Worm (Caenorhabditis elegans): ENCODE results near the gene best-7.

- no peak for TF ChIP-seq flt-1 (GFP tag; IDR thresholded peaks at IDR 0.05)
- no peak for TF ChIP-seq ztf-29 (GFP tag; IDR thresholded peaks at IDR 0.05)
- no peak for TF ChIP-seq tab-1 (GFP tag; IDR thresholded peaks at IDR 0.05)
These were observed 47.1 kb downstream of the best-7 start, which contains the start of gene prx-14 for ce11 chrIV:11183013-11183412.

All from whole organism, midembryonic.